Worm (Caenorhabditis elegans): ENCODE measurements around the gene aff-1.
A peak's percentile ranks its signal among the peaks of the same experiment; 100 is the strongest.

The aff-1 gene

DNA sequence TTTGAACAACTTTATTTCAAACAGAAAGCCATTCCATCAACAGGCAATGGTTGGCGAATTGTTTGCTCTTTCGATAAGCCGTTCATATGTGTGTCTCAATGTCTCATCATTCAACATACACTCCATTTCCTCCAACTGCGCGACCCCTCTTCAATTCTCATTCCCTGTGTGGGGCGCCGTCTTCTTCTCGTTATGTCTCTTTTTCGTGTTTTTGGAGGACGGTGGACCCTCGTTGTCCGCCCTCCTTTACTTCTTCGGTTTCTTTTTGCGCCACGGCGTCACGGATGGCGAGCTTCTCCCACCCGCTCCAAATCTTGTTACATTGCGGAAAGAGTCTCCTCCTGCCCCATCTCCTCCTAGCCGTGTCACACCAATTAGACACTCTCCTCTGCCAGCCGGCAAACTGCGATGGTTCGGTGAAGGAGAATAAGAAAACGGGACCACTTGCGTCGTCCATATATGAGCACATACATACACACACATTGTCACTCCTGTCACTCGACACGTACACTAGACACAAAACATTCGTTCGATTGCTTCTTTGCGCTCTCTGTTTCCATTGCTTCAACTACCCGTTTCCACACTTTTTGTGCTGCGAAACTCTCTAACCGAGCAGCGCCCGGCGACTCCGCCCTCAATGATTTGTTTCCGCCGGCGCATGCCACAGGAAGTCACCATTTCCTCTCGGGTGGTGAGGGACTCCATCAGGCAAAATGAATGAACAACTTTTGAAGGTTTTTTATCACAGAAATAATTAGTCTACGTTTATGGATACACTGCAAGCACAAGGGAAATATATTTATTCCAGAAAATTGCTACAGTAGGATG, 35.3 kb downstream of the aff-1 start:
- TF ChIP-seq egl-27 (tag; optimal IDR thresholded peaks at IDR 0.05), result no peak
- no peak for TF ChIP-seq ZK546.5 (tag; optimal IDR thresholded peaks at IDR 0.05)
- no peak for TF ChIP-seq fos-1 (tag; optimal IDR thresholded peaks at IDR 0.05)
- TF ChIP-seq fkh-2 (tag; optimal IDR thresholded peaks at IDR 0.05), result no peak
- peak; percentile 2 for TF ChIP-seq pqm-1 (tag; optimal IDR thresholded peaks at IDR 0.05)
- no peak for TF ChIP-seq elt-1 (tag; optimal IDR thresholded peaks at IDR 0.05)
- no peak for TF ChIP-seq nfya-1 (tag; optimal IDR thresholded peaks at IDR 0.05; ENCODE audit: insufficient read depth)
- no peak for TF ChIP-seq nhr-76 (tag; optimal IDR thresholded peaks at IDR 0.05)
- TF ChIP-seq ceh-9 (tag; optimal IDR thresholded peaks at IDR 0.05), result no peak
- peak; percentile 57 for TF ChIP-seq tbx-2 (tag; optimal IDR thresholded peaks at IDR 0.05)
- TF ChIP-seq nhr-25 (tag; optimal IDR thresholded peaks at IDR 0.05), result no peak
- no peak for TF ChIP-seq nhr-23 (tag; optimal IDR thresholded peaks at IDR 0.05)
- TF ChIP-seq daf-12 (tag; optimal IDR thresholded peaks at IDR 0.05), result no peak
- no peak for TF ChIP-seq lsy-12 (tag; optimal IDR thresholded peaks at IDR 0.05)
- no peak for TF ChIP-seq unc-39 (tag; optimal IDR thresholded peaks at IDR 0.05)
- TF ChIP-seq ztf-4 (tag; optimal IDR thresholded peaks at IDR 0.05), result no peak
- no peak for TF ChIP-seq nhr-77 (tag; optimal IDR thresholded peaks at IDR 0.05)
- no peak for TF ChIP-seq nhr-67 (tag; optimal IDR thresholded peaks at IDR 0.05)
- TF ChIP-seq mdl-1 (tag; optimal IDR thresholded peaks at IDR 0.05), result no peak
- no peak for TF ChIP-seq nhr-11 (tag; optimal IDR thresholded peaks at IDR 0.05)
- TF ChIP-seq zag-1 (tag; optimal IDR thresholded peaks at IDR 0.05), result no peak
- TF ChIP-seq ceh-16 (tag; optimal IDR thresholded peaks at IDR 0.05), result no peak
- TF ChIP-seq nhr-43 (tag; optimal IDR thresholded peaks at IDR 0.05; ENCODE audit: poor library complexity, severe bottlenecking), result no peak
- no peak for TF ChIP-seq ceh-82 (tag; optimal IDR thresholded peaks at IDR 0.05)
- TF ChIP-seq skn-1 (tag; optimal IDR thresholded peaks at IDR 0.05), result no peak
- no peak for TF ChIP-seq hmg-11 (tag; optimal IDR thresholded peaks at IDR 0.05)
- no peak for TF ChIP-seq eor-1 (tag; optimal IDR thresholded peaks at IDR 0.05)
- peak; percentile 4 for TF ChIP-seq egl-5 (tag; optimal IDR thresholded peaks at IDR 0.05)
- no peak for TF ChIP-seq jun-1 (tag; optimal IDR thresholded peaks at IDR 0.05)
- no peak for TF ChIP-seq elt-3 (tag; optimal IDR thresholded peaks at IDR 0.05)
- no peak for TF ChIP-seq ama-1 (optimal IDR thresholded peaks at IDR 0.05)
- no peak for TF ChIP-seq ceh-28 (tag; optimal IDR thresholded peaks at IDR 0.05)
- no peak for TF ChIP-seq lin-15B (tag; optimal IDR thresholded peaks at IDR 0.05)
- no peak for TF ChIP-seq nhr-12 (tag; optimal IDR thresholded peaks at IDR 0.05)
- TF ChIP-seq lin-39 (tag; optimal IDR thresholded peaks at IDR 0.05), result peak; percentile 55
- TF ChIP-seq pha-4 (tag; optimal IDR thresholded peaks at IDR 0.05), result peak; percentile 41
- no peak for TF ChIP-seq elt-2 (tag; optimal IDR thresholded peaks at IDR 0.05)

- peak; percentile 35 for TF ChIP-seq unc-62 (GFP tag; optimal IDR thresholded peaks at IDR 0.05)
- TF ChIP-seq unc-39 (tag; optimal IDR thresholded peaks at IDR 0.05), result no peak
- no peak for TF ChIP-seq mdl-1 (tag; optimal IDR thresholded peaks at IDR 0.05)
- peak; percentile 54 for TF ChIP-seq pha-4 (tag; optimal IDR thresholded peaks at IDR 0.05)
- peak; percentile 53 for TF ChIP-seq jun-1 (tag; optimal IDR thresholded peaks at IDR 0.05)
- peak; percentile 14 for TF ChIP-seq sea-2 (GFP tag; optimal IDR thresholded peaks at IDR 0.05)
- no peak for TF ChIP-seq ceh-28 (tag; optimal IDR thresholded peaks at IDR 0.05)
- TF ChIP-seq lin-39 (tag; optimal IDR thresholded peaks at IDR 0.05), result peak; percentile 78
- TF ChIP-seq snpc-4 (tag; optimal IDR thresholded peaks at IDR 0.05), result peak; percentile 25
- peak; percentile 68 for TF ChIP-seq nhr-23 (tag; optimal IDR thresholded peaks at IDR 0.05)
- TF ChIP-seq elt-2 (tag; optimal IDR thresholded peaks at IDR 0.05), result peak; percentile 34
- peak in 1 of 3 experiments; percentile 34 for TF ChIP-seq elt-3 (tag; optimal IDR thresholded peaks at IDR 0.05)
- peak; percentile 35 for TF ChIP-seq elt-1 (tag; optimal IDR thresholded peaks at IDR 0.05)
- TF ChIP-seq nfya-1 (tag; optimal IDR thresholded peaks at IDR 0.05; ENCODE audit: insufficient read depth), result peak; percentile 61
- peak; percentile 58 for TF ChIP-seq nhr-25 (tag; optimal IDR thresholded peaks at IDR 0.05)
- TF ChIP-seq lsy-12 (tag; optimal IDR thresholded peaks at IDR 0.05), result no peak
- no peak for TF ChIP-seq R02D3.7 (tag; optimal IDR thresholded peaks at IDR 0.05)
- peak; percentile 52 for TF ChIP-seq egl-27 (tag; optimal IDR thresholded peaks at IDR 0.05)
- peak; percentile 43 for TF ChIP-seq nhr-43 (tag; optimal IDR thresholded peaks at IDR 0.05; ENCODE audit: poor library complexity, severe bottlenecking)
- no peak for TF ChIP-seq nhr-67 (tag; optimal IDR thresholded peaks at IDR 0.05)
- no peak for TF ChIP-seq ztf-4 (tag; optimal IDR thresholded peaks at IDR 0.05)
- TF ChIP-seq egl-5 (tag; optimal IDR thresholded peaks at IDR 0.05), result no peak
Observed at ce11 chrII:6827388-6827787, 36.2 kb downstream of the aff-1 start.

Data from whole organism, L3 larva.